Worm (Caenorhabditis elegans) whole organism, mixed stage, embryonic: ENCODE measurements around the gene gro-1.

ENCODE experiments used
- bed-3 ChIP-seq: fragments of 200-800 bp; sonication (Bioruptor generic); optimal IDR thresholded peaks from 3 replicates; lab custom pipeline; 2018; ENCODE audit warnings: mild to moderate bottlenecking, missing genetic modification characterization, moderate library complexity, missing compliant biosample characterization
- elt-3 ChIP-seq: fragments of 150-350 bp; optimal IDR thresholded peaks from 2 replicates; lab custom pipeline; 2014; ENCODE audit warnings: missing biosample characterization, missing genetic modification characterization
- lin-13 ChIP-seq: fragments of 150-350 bp; optimal IDR thresholded peaks from 2 replicates; lab custom pipeline; 2014; ENCODE audit warnings: missing biosample characterization, missing genetic modification characterization
- nhr-2 ChIP-seq: fragments of 150-350 bp; optimal IDR thresholded peaks from 2 replicates; lab custom pipeline; 2014; ENCODE audit warnings: missing biosample characterization, missing genetic modification characterization
- snpc-4 ChIP-seq: fragments of 150-350 bp; optimal IDR thresholded peaks from 2 replicates; lab custom pipeline; 2014; ENCODE audit warnings: missing biosample characterization, missing genetic modification characterization
- sptf-1 ChIP-seq: sonication (generic microtip); optimal IDR thresholded peaks from 2 replicates; lab custom pipeline; 2017; ENCODE audit warnings: mild to moderate bottlenecking, missing genetic modification characterization, moderate library complexity, missing compliant biosample characterization
- unc-39 ChIP-seq: fragments of 150-350 bp; optimal IDR thresholded peaks from 2 replicates; lab custom pipeline; 2014; ENCODE audit warnings: missing biosample characterization, missing genetic modification characterization
- unc-62 ChIP-seq: fragments of 150-350 bp; optimal IDR thresholded peaks from 2 replicates; lab custom pipeline; 2014; ENCODE audit warnings: missing biosample characterization, missing genetic modification reagents, missing genetic modification characterization
- ztf-11 ChIP-seq: fragments of 150-350 bp; optimal IDR thresholded peaks from 2 replicates; lab custom pipeline; 2014; ENCODE audit warnings: missing biosample characterization, missing genetic modification characterization

DNA sequence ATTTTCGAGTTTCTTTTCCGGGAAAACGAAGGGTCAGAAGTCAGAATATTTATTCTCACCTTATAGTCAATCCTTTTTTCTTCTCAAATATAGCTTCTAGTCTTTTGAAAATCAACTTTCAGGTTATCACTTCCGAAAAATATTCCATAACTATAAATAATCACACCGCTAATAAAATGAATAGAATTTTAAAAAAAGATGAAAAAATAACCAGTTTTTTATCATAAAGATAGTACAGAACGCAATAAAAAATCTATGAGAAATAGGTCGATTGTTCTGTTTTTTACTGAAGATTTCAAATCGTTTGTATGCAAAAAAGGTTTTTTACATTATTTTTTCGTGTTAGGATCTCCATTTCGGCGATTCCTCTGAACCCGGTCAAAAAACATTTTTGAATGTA, 25.3 kb downstream of the gro-1 start:
- TF ChIP-seq snpc-4 (tag; lab: Kevin White, UChicago) (no peak), unc-62 (no peak), sptf-1 (no peak), unc-39 (tag; lab: Kevin White, UChicago) (no peak), ztf-11 (tag; lab: Kevin White, UChicago) (no peak), nhr-2 (tag; lab: Kevin White, UChicago) (no peak), lin-13 (no peak), elt-3 (tag; lab: Kevin White, UChicago) (no peak), bed-3 (no peak)
